Fruit fly (Drosophila melanogaster): ENCODE results near the gene FASN1.

Gene FASN1

dm6 chr2L:3058772-3059623 is 2.6 kb downstream of the FASN1 start (continued):
- TF ChIP-seq br (GFP tag; optimal IDR thresholded peaks at IDR 0.05): peak; percentile 19
- no peak for TF ChIP-seq dmrt93B (GFP tag; optimal IDR thresholded peaks at IDR 0.05)
- TF ChIP-seq Vsx2 (GFP tag; optimal IDR thresholded peaks at IDR 0.05; ENCODE audit: partially characterized antibody): no peak
- TF ChIP-seq OdsH (GFP tag; optimal IDR thresholded peaks at IDR 0.05): peak; percentile 21
- TF ChIP-seq Sp1 (GFP tag; optimal IDR thresholded peaks at IDR 0.05): no peak
- TF ChIP-seq dl (GFP tag; optimal IDR thresholded peaks at IDR 0.05; ENCODE audit: insufficient read depth in 1 of 2, partially characterized antibody in 2 of 2): no peak
- no peak for TF ChIP-seq Mio (GFP tag; optimal IDR thresholded peaks at IDR 0.05)

dm6 chr2L:3059624-3059919 is 3.2 kb downstream of the FASN1 start:
- TF ChIP-seq dsf (GFP tag; optimal IDR thresholded peaks at IDR 0.05; ENCODE audit: borderline replicate concordance): no peak
- no peak for TF ChIP-seq psq (GFP tag; optimal IDR thresholded peaks at IDR 0.05)
- no peak for TF ChIP-seq Sp1 (GFP tag; optimal IDR thresholded peaks at IDR 0.05)
- TF ChIP-seq woc (GFP tag; optimal IDR thresholded peaks at IDR 0.05): no peak
- TF ChIP-seq CrebA (GFP tag; optimal IDR thresholded peaks at IDR 0.05; ENCODE audit: borderline replicate concordance): no peak
- no peak for TF ChIP-seq pan (optimal IDR thresholded peaks at IDR 0.05)
- no peak for TF ChIP-seq h (GFP tag; optimal IDR thresholded peaks at IDR 0.05)
- no peak for TF ChIP-seq brk (GFP tag; optimal IDR thresholded peaks at IDR 0.05)
- TF ChIP-seq tai (GFP tag; optimal IDR thresholded peaks at IDR 0.05): no peak
- no peak for TF ChIP-seq sage (GFP tag; optimal IDR thresholded peaks at IDR 0.05)
- no peak for TF ChIP-seq CG32264 (GFP tag; optimal IDR thresholded peaks at IDR 0.05)
- no peak for TF ChIP-seq Vsx2 (GFP tag; optimal IDR thresholded peaks at IDR 0.05; ENCODE audit: partially characterized antibody)
- no peak for TF ChIP-seq br (GFP tag; optimal IDR thresholded peaks at IDR 0.05)
- TF ChIP-seq usp (GFP tag; optimal IDR thresholded peaks at IDR 0.05): no peak
- TF ChIP-seq foxo (GFP tag; optimal IDR thresholded peaks at IDR 0.05): no peak
- no peak for TF ChIP-seq dmrt93B (GFP tag; optimal IDR thresholded peaks at IDR 0.05)
- TF ChIP-seq Hnf4 (GFP tag; optimal IDR thresholded peaks at IDR 0.05): no peak

dm6 chr2L:3078741-3079140 is 22.3 kb downstream of the FASN1 start:
- TF ChIP-seq jim (GFP tag; optimal IDR thresholded peaks at IDR 0.05): no peak
- no peak for TF ChIP-seq Hr78 (GFP tag; optimal IDR thresholded peaks at IDR 0.05)
- no peak for TF ChIP-seq CG32264 (GFP tag; optimal IDR thresholded peaks at IDR 0.05)
- no peak for TF ChIP-seq Sp1 (GFP tag; optimal IDR thresholded peaks at IDR 0.05)
- no peak for TF ChIP-seq Myc (optimal IDR thresholded peaks at IDR 0.05)
- no peak for TF ChIP-seq dl (GFP tag; optimal IDR thresholded peaks at IDR 0.05; ENCODE audit: insufficient read depth in 1 of 2, partially characterized antibody in 2 of 2)
- no peak for TF ChIP-seq Mio (GFP tag; optimal IDR thresholded peaks at IDR 0.05)
- no peak for TF ChIP-seq CrebA (GFP tag; optimal IDR thresholded peaks at IDR 0.05; ENCODE audit: borderline replicate concordance)
- TF ChIP-seq Dif (GFP tag; optimal IDR thresholded peaks at IDR 0.05; ENCODE audit: partially characterized antibody): no peak
- TF ChIP-seq Vsx2 (GFP tag; optimal IDR thresholded peaks at IDR 0.05; ENCODE audit: partially characterized antibody): no peak
- TF ChIP-seq lola (GFP tag; optimal IDR thresholded peaks at IDR 0.05): no peak
- no peak for TF ChIP-seq dsf (GFP tag; optimal IDR thresholded peaks at IDR 0.05; ENCODE audit: borderline replicate concordance)
- no peak for TF ChIP-seq Hnf4 (GFP tag; optimal IDR thresholded peaks at IDR 0.05)
- no peak for TF ChIP-seq pan (optimal IDR thresholded peaks at IDR 0.05)
- no peak for TF ChIP-seq Hr83 (GFP tag; optimal IDR thresholded peaks at IDR 0.05; ENCODE audit: poor library complexity, severe bottlenecking)
- TF ChIP-seq sv (GFP tag; optimal IDR thresholded peaks at IDR 0.05): no peak
- no peak for TF ChIP-seq br (GFP tag; optimal IDR thresholded peaks at IDR 0.05)
- no peak for TF ChIP-seq CG9705 (GFP tag; optimal IDR thresholded peaks at IDR 0.05)
- no peak for TF ChIP-seq Rel (GFP tag; optimal IDR thresholded peaks at IDR 0.05)
- TF ChIP-seq Rel (tag; optimal IDR thresholded peaks at IDR 0.05): no peak

- TF ChIP-seq dsf (GFP tag; optimal IDR thresholded peaks at IDR 0.05; ENCODE audit: borderline replicate concordance): no peak
- no peak for TF ChIP-seq fru (GFP tag; optimal IDR thresholded peaks at IDR 0.05)
- no peak for TF ChIP-seq Vsx2 (GFP tag; optimal IDR thresholded peaks at IDR 0.05; ENCODE audit: partially characterized antibody)
- TF ChIP-seq N (GFP tag; optimal IDR thresholded peaks at IDR 0.05): no peak
- no peak for TF ChIP-seq brk (GFP tag; optimal IDR thresholded peaks at IDR 0.05)
- TF ChIP-seq tai (GFP tag; optimal IDR thresholded peaks at IDR 0.05): no peak
- no peak for TF ChIP-seq CG32264 (GFP tag; optimal IDR thresholded peaks at IDR 0.05)
- TF ChIP-seq Myc (optimal IDR thresholded peaks at IDR 0.05): no peak
- TF ChIP-seq br (GFP tag; optimal IDR thresholded peaks at IDR 0.05): no peak
- no peak for TF ChIP-seq rgr (GFP tag; optimal IDR thresholded peaks at IDR 0.05)
- TF ChIP-seq Hnf4 (GFP tag; optimal IDR thresholded peaks at IDR 0.05): no peak
- no peak for TF ChIP-seq Jra (GFP tag; optimal IDR thresholded peaks at IDR 0.05)
Observed at dm6 chr2L:3082895-3083294, 26.5 kb downstream of the FASN1 start.
